Worm (Caenorhabditis elegans) whole organism, L2 larva: Measurements from ENCODE around the gene srbc-45.

Experiments
- R02D3.7 ChIP-seq: fragments of 150-350 bp; optimal IDR thresholded peaks from 2 replicates; lab custom pipeline; 2014; ENCODE audit warnings: missing biosample characterization, missing genetic modification characterization
- snpc-4 ChIP-seq: fragments of 150-350 bp; optimal IDR thresholded peaks from 2 replicates; lab custom pipeline; 2014; ENCODE audit warnings: missing biosample characterization, missing genetic modification characterization
- ztf-11 ChIP-seq: sonication (generic microtip); optimal IDR thresholded peaks from 2 replicates; lab custom pipeline; 2017; ENCODE audit warnings: missing biosample characterization, missing genetic modification characterization

DNA sequence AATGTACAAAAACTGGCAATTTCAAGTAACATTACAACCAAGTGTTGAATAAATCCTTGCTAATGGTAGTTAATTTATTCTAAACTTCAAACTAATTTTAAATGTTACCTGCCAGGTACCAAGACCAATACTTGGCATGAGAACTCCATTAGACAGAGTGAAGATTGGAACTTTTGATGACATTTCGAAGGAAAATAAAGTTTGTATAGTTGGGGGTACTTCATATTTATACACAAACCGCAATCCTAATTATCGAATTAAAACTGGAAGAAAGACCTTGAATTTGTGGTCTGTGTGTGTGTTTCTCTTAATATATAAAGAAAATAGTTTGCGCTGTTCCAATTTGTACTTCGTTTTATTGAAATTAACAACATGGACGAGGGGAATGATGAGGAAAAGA, 6.5 kb downstream of the srbc-45 start, which contains the start of gene ZC443.1:
- TF ChIP-seq snpc-4 (tag; lab: Kevin White, UChicago) (no peak), R02D3.7 (no peak), ztf-11 (tag; lab: Kevin White, UChicago) (no peak)
